Worm (Caenorhabditis elegans) whole organism, L4/young adult: ENCODE measurements around the gene ttr-28.

Source experiments
- W03F9.2 ChIP-seq: fragments of 150-350 bp; optimal IDR thresholded peaks from 2 replicates; lab custom pipeline; 2014; ENCODE audit warnings: missing biosample characterization, missing genetic modification characterization
- dao-5 ChIP-seq: sonication (generic microtip); optimal IDR thresholded peaks from 2 replicates; lab custom pipeline; 2016; ENCODE audit warnings: missing genotype, missing genetic modification characterization, moderate library complexity, missing compliant biosample characterization
- him-1 ChIP-seq: sonication (generic microtip); optimal IDR thresholded peaks from 2 replicates; lab custom pipeline; 2016; ENCODE audit warnings: missing genotype, missing genetic modification reagents, missing genetic modification characterization, missing compliant biosample characterization

DNA sequence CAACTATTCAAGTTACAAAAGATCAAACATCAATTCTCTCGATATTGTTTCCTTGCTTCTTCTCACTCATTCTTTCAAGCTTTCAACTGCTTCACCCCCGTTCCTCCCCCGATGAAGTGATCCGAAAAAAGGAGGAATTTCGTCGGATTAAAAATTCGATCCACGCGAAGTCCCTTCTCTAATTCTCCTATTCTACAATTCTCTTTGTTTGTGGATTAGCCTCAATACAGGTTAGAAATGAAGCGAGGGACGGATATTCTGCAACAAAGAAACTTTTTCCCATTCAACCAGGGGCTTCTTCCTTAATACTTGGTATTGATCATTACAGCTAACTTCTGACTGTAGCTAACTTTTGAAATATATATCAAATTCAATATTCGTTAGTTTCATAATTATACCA is 39.8 kb upstream of the ttr-28 start, which contains the start of gene grl-2:
- TF ChIP-seq dao-5 (no peak), him-1 (no peak), W03F9.2 (tag; lab: Kevin White, UChicago) (no peak)
